Fruit fly (Drosophila melanogaster): Measurements from ENCODE around the gene Ugt35B1.

Gene Ugt35B1

DNA sequence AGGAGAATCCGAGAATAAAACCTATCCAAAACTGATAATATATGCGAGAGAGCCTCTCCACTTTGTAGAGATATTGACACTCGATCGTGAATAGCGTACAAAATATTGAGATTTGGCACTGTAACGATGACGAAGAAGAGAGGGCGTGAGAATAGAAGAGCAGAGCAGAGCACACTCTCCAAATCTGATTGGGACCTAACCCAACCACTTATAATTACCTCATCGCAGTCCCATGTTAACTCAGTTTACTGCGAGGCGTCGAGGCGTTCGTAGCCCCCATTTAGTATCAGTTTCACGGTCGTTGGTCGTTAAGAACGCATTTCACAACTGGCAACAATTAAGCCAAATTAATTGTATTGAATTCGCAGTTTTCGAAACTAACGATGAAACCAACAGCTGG lies 13.2 kb downstream of the Ugt35B1 start, which contains the start of gene Ugt302C1:
Gene Ugt302C1, plus strand, starts transcription at position 241 of the 400 bp plus-strand sequence.
- no peak for TF ChIP-seq CG11617 (GFP tag; optimal IDR thresholded peaks at IDR 0.05)
- peak in 1 of 2 experiments; percentile 37 for TF ChIP-seq cnc (optimal IDR thresholded peaks at IDR 0.05)
- TF ChIP-seq pad (GFP tag; optimal IDR thresholded peaks at IDR 0.05) = peak; percentile 21
- peak; percentile 63 for TF ChIP-seq cic (GFP tag; optimal IDR thresholded peaks at IDR 0.05)
- peak; percentile 57 for TF ChIP-seq Mnt (GFP tag; optimal IDR thresholded peaks at IDR 0.05)
- peak; percentile 7 for TF ChIP-seq Crg-1 (GFP tag; optimal IDR thresholded peaks at IDR 0.05)
- no peak for TF ChIP-seq toe (GFP tag; optimal IDR thresholded peaks at IDR 0.05)
- TF ChIP-seq tj (GFP tag; optimal IDR thresholded peaks at IDR 0.05) = peak; percentile 26
- no peak for TF ChIP-seq Hr96 (GFP tag; optimal IDR thresholded peaks at IDR 0.05)
- peak; percentile 30 for TF ChIP-seq CG7101 (tag; optimal IDR thresholded peaks at IDR 0.05)
- TF ChIP-seq CG14711 (tag; optimal IDR thresholded peaks at IDR 0.05) = no peak
- TF ChIP-seq Clk (GFP tag; optimal IDR thresholded peaks at IDR 0.05) = no peak
- no peak for TF ChIP-seq CG7045 (GFP tag; optimal IDR thresholded peaks at IDR 0.05)
- TF ChIP-seq CG33017 (tag; optimal IDR thresholded peaks at IDR 0.05) = peak; percentile 37
- peak; percentile 62 for TF ChIP-seq kay (GFP tag; ENCODE audit: borderline replicate concordance)
- no peak for TF ChIP-seq CG5204 (GFP tag; optimal IDR thresholded peaks at IDR 0.05)
- no peak for TF ChIP-seq CG1620 (GFP tag; optimal IDR thresholded peaks at IDR 0.05)
- TF ChIP-seq bab1 (GFP tag; optimal IDR thresholded peaks at IDR 0.05) = peak; percentile 4
- peak; percentile 16 for TF ChIP-seq ovo (GFP tag; optimal IDR thresholded peaks at IDR 0.05)
- TF ChIP-seq CG12768 (GFP tag; optimal IDR thresholded peaks at IDR 0.05) = peak; percentile 31

DNA sequence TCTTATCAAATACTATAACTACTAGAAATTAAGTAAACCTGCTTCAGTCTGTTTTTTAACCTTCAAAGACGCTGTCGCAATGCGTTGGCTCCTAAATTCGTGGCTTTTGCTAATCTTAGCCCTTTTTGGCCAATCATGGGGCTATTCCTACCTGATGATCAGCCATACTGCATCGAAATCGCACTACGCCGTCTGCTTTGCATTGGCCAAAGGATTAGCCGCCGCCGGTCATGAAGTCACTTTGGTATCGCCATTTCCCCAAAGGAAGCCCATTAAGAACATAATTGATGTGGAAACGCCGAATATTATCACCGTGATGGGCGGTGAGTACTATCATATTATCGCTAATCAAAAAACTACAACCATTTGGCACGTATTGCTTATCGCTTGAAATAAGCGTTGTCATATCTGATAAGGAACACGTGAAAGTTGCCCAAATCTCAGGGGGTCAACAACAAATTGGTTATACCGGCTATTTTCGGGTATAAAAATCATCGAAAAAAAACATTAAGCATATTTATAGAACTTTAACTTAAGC lies 15.4 kb downstream of the Ugt35B1 start, which contains the start of gene Ugt302E1:
Gene Ugt302E1, plus strand, starts transcription at position 51 of the 538 bp plus-strand sequence.
- TF ChIP-seq CG5204 (GFP tag; optimal IDR thresholded peaks at IDR 0.05) (no peak), cic (GFP tag; optimal IDR thresholded peaks at IDR 0.05) (peak; percentile 82)

DNA sequence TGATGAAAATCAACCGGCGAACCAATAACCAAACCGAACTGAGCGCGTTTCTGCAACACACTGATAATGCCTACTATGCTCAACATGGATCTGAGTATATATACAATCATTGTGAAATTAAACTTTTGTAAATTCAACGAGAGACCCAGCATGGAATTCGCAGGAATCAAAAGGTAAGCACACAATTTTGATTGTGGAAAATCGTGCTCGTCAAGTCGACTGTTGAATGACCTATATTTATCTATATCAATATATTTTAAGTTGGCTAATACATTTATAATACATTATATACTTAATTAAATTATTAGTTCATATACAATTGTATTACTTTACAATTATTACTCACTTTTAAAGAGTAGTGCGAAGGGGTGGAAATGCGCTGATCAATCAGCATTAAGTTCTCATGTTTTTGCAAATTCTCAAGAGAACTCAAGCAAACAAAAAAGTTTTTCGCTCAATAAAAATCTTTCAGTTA lies 16.2 kb downstream of the Ugt35B1 start, which contains the start of gene Ugt302K1:
Gene Ugt302K1, minus strand, starts transcription at position 51 of the 475 bp plus-strand sequence.
- TF ChIP-seq kay (GFP tag; ENCODE audit: borderline replicate concordance) (peak; percentile 29), CG7101 (tag; optimal IDR thresholded peaks at IDR 0.05) (peak; percentile 13), CG5204 (GFP tag; optimal IDR thresholded peaks at IDR 0.05) (no peak), CG14711 (tag; optimal IDR thresholded peaks at IDR 0.05) (peak; percentile 48), CG1620 (GFP tag; optimal IDR thresholded peaks at IDR 0.05) (no peak), tj (GFP tag; optimal IDR thresholded peaks at IDR 0.05) (peak; percentile 29), bab1 (GFP tag; optimal IDR thresholded peaks at IDR 0.05) (peak; percentile 62), CG7045 (GFP tag; optimal IDR thresholded peaks at IDR 0.05) (no peak)

DNA sequence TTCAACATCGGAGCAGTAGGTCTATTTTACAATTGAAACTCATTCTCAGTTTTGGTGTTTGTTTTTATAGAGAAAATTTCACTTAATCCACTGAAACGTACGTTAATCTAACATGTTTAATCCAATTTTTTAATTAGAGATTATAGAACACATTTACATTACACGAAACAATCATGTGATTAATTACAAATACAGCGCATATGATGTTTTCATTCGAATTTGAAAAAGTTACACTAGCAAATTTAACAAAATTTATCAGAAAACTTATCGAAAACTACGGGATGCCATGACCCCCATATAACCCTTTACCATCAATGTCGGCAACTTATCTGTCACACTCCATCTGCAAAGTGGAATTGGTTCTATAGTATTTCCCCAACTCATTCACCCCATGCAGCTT lies 24.9 kb downstream of the Ugt35B1 start, which contains the start of gene CheA86a:
Gene CheA86a, minus strand, starts transcription at position 101 of the 400 bp plus-strand sequence.
- TF ChIP-seq toe (GFP tag; optimal IDR thresholded peaks at IDR 0.05) (no peak), CG7045 (GFP tag; optimal IDR thresholded peaks at IDR 0.05) (no peak), CG14711 (tag; optimal IDR thresholded peaks at IDR 0.05) (no peak), pad (GFP tag; optimal IDR thresholded peaks at IDR 0.05) (no peak)

DNA sequence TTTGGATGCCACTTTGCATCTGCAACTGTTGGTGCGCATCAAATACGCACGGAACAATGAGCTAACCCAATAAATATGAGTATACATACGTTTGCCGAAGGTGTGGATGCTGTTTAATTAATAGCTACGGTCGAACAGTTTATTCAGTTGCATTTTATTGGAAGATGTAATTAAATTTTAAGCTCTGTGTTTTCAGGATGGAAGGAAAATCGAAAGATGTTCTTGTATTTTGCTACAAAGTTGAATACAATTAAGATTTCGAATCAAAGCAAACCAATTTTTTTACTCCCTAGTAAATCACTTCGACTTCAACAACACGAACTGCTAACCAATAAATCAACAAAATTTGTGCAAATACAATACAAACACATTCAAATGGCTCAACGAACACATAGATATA lies 33.2 kb downstream of the Ugt35B1 start, which contains the start of gene mAcon2:
Gene mAcon2, plus strand, starts transcription at position 301 of the 400 bp plus-strand sequence.
- TF ChIP-seq pad (GFP tag; optimal IDR thresholded peaks at IDR 0.05) = no peak
- TF ChIP-seq ovo (GFP tag; optimal IDR thresholded peaks at IDR 0.05) = no peak
- TF ChIP-seq bab1 (GFP tag; optimal IDR thresholded peaks at IDR 0.05) = no peak
- no peak for TF ChIP-seq CG1620 (GFP tag; optimal IDR thresholded peaks at IDR 0.05)
- no peak for TF ChIP-seq CG12768 (GFP tag; optimal IDR thresholded peaks at IDR 0.05)
- no peak for TF ChIP-seq toe (GFP tag; optimal IDR thresholded peaks at IDR 0.05)
- TF ChIP-seq Clk (GFP tag; optimal IDR thresholded peaks at IDR 0.05) = no peak
- no peak for TF ChIP-seq Mnt (GFP tag; optimal IDR thresholded peaks at IDR 0.05)
- TF ChIP-seq CG5204 (GFP tag; optimal IDR thresholded peaks at IDR 0.05) = no peak
- TF ChIP-seq Crg-1 (GFP tag; optimal IDR thresholded peaks at IDR 0.05) = no peak
- no peak for TF ChIP-seq CG7101 (tag; optimal IDR thresholded peaks at IDR 0.05)
- no peak for TF ChIP-seq kay (GFP tag; ENCODE audit: borderline replicate concordance)
- TF ChIP-seq tj (GFP tag; optimal IDR thresholded peaks at IDR 0.05) = no peak
- no peak for TF ChIP-seq CG7045 (GFP tag; optimal IDR thresholded peaks at IDR 0.05)
- no peak for TF ChIP-seq cic (GFP tag; optimal IDR thresholded peaks at IDR 0.05)
- no peak for TF ChIP-seq CG11617 (GFP tag; optimal IDR thresholded peaks at IDR 0.05)

DNA sequence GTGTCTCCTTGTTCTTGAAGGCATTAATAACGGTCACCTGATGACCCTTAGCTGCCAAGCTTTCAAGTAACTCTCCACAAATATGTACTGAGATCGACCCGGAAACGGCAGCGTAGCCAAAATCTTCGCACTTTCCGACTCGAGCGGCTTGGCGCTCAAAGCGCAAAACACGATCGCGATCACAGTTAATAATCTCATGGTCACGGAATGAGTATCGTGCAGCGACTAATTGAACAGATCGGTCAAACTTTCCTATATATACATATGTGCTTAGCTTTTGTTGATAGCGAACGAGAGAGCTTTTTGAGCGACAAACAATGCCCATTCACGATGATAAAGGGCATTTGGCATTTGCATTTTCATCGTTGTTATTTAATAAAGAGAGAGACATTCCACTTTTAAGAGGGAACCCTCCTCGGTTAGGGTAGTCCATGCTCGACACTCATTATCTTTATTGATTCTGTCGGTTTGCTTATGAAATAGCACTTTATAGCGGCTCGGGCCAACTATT lies 41.9 kb downstream of the Ugt35B1 start, which contains the start of gene Ugt35C1:
Gene Ugt35C1, minus strand, starts transcription at position 213 of the 511 bp plus-strand sequence.
- TF ChIP-seq cnc (optimal IDR thresholded peaks at IDR 0.05) = peak; percentile 35 to 93
- no peak for TF ChIP-seq CG5204 (GFP tag; optimal IDR thresholded peaks at IDR 0.05)
- TF ChIP-seq tj (GFP tag; optimal IDR thresholded peaks at IDR 0.05) = no peak
- peak; percentile 51 for TF ChIP-seq cic (GFP tag; optimal IDR thresholded peaks at IDR 0.05)
- TF ChIP-seq CG33017 (tag; optimal IDR thresholded peaks at IDR 0.05) = no peak
- TF ChIP-seq CG7045 (GFP tag; optimal IDR thresholded peaks at IDR 0.05) = no peak
- no peak for TF ChIP-seq CG11617 (GFP tag; optimal IDR thresholded peaks at IDR 0.05)
- TF ChIP-seq Hr96 (GFP tag; optimal IDR thresholded peaks at IDR 0.05) = peak; percentile 11
- peak; percentile 44 for TF ChIP-seq CG14711 (tag; optimal IDR thresholded peaks at IDR 0.05)
- TF ChIP-seq Mnt (GFP tag; optimal IDR thresholded peaks at IDR 0.05) = peak; percentile 12
- TF ChIP-seq toe (GFP tag; optimal IDR thresholded peaks at IDR 0.05) = no peak
